Fruit fly (Drosophila melanogaster) Kc167 (cell line): ENCODE data around the gene alphaTub85E.

Experiments used
- Myc ChIP-seq: fragments of >200 bp; optimal IDR thresholded peaks from 2 replicates; lab custom pipeline; 2017; ENCODE audit warnings: missing external identifiers
- Sin3A ChIP-seq: fragments of >200 bp; optimal IDR thresholded peaks from 2 replicates; lab custom pipeline; 2018; ENCODE audit warnings: missing external identifiers
- h ChIP-seq: fragments of >200 bp; optimal IDR thresholded peaks from 3 replicates; lab custom pipeline; 2018; ENCODE audit warnings: missing external identifiers
- psq ChIP-seq: fragments of >200 bp; optimal IDR thresholded peaks from 2 replicates; lab custom pipeline; 2017; ENCODE audit warnings: missing external identifiers

DNA sequence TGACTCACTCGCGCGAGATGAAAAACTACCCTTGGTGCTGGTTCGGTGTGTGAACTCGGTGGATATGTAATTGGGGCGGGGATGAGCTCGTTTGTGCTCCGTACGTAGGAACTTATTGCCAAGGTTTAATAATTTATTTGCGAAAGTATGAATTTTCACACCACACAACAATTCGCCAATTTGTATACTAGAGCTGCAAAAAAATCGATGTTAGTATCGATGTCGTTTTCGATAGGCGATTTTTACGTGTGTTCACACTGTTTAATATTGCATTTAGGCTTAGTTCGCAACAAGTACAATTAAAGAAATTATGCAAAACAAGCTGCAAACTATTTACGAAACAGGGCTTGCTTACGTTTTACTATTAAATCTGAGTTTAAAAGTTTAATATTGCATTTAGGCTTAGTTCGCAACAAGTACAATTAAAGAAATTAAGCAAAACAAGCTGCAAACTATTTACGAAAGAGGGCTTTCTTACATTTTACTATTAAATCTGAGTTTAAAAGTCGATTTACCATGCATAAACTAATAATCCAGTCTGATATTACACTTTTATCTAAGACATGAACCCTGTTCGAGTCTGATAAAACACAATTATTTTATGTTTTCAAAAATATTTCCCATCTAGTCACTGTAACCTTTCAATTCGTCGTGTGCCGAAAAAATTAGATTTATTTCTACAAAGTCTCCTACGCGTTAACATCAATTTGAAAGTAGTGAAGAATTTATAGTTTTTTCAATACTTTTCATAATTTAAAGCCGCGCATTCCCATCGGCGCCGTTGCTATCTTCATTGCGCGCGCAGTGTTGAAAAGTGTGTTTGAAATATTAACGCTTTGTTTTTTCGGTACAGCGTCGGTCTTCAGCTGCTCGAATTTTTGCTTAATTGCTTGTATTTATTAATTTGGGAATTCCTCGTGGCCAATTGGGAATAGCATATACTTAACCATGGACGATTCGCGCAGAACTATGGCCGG lies 30.2 kb upstream of the alphaTub85E start, which contains the start of the genes Snap24 and CG8478:
- TF ChIP-seq psq (no peak), Myc (lab: Kevin White, UChicago) (no peak), Sin3A (no peak), h (no peak)
